Fruit fly (Drosophila melanogaster): Measurements from ENCODE around the gene jp.

DNA sequence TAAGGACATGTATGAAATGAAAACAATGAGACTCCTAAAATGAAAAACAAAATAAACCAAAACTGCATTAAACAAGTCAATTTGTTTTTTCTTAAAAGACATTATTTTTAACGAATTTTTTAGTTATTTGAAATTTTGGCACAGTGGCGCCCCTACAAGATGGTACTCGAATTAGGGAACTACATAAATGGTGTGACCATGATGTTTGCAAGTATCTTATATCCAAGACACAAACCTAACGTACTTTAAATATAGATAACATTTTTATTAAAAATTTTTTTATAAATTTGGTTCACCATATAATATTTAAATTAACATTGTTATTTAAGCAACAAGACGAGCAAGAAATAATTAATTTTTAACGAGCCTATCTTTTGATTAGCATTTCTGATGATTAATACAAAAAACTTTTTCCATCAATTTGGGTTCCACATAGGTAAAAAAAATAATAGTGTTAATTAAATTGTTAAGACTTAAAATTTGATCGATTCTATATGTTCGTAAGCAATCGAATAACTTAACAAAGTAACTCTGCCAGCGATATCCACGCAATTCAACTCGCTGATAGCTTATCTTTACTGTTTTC, 26.5 kb downstream of the jp start, which contains the start of gene CG17855:
- TF ChIP-seq Hr96 (GFP tag; optimal IDR thresholded peaks at IDR 0.05) (no peak), bab1 (GFP tag; optimal IDR thresholded peaks at IDR 0.05) (peak; percentile 40), CG11617 (GFP tag; optimal IDR thresholded peaks at IDR 0.05) (no peak)
